Fruit fly (Drosophila melanogaster) whole organism, embryonic: ENCODE measurements around the gene CG9114.

ENCODE experiments used
- Abd-B ChIP-seq: fragments of 200-800 bp; sonication (Bioruptor generic); optimal IDR thresholded peaks from 2 replicates; lab custom pipeline; 2018; ENCODE audit warnings: missing biosample characterization, mild to moderate bottlenecking, missing genetic modification characterization, moderate library complexity
- B-H1 ChIP-seq: fragments of 200-800 bp; sonication (Bioruptor generic); IDR thresholded peaks from 3 replicates; pipeline ENCODE4 v1.3.6; 2022; ENCODE audit warnings: missing biosample characterization, missing genetic modification characterization
- CG10209 ChIP-seq: fragments of 200-800 bp; sonication (Bioruptor generic); optimal IDR thresholded peaks from 3 replicates; lab custom pipeline; 2017; ENCODE audit warnings: missing biosample characterization, mild to moderate bottlenecking, missing genetic modification characterization, missing genetic modification reagents
- CG10321 ChIP-seq: fragments of 200-800 bp; sonication (Bioruptor generic); IDR thresholded peaks from 2 replicates; pipeline ENCODE4 v1.3.6; 2022; ENCODE audit warnings: missing biosample characterization, missing genetic modification characterization
- CG12071 ChIP-seq: fragments of 200-800 bp; sonication (Bioruptor generic); optimal IDR thresholded peaks from 3 replicates; lab custom pipeline; 2018; ENCODE audit warnings: missing biosample characterization, mild to moderate bottlenecking, missing genetic modification characterization
- CG1233 ChIP-seq: fragments of 200-800 bp; sonication (Bioruptor generic); optimal IDR thresholded peaks from 4 replicates; lab custom pipeline; 2018; ENCODE audit warnings: missing biosample characterization, mild to moderate bottlenecking, missing genetic modification characterization
- CG12659 ChIP-seq: fragments of 200-800 bp; sonication (Bioruptor generic); optimal IDR thresholded peaks from 3 replicates; lab custom pipeline; 2017; ENCODE audit warnings: mild to moderate bottlenecking, missing biosample characterization, missing genetic modification reagents, missing genetic modification characterization
- CG12744 ChIP-seq: fragments of 200-800 bp; sonication (Bioruptor generic); optimal IDR thresholded peaks from 2 replicates; lab custom pipeline; 2016; ENCODE audit warnings: missing biosample characterization, missing genetic modification characterization
- CG15073 ChIP-seq: fragments of 200-800 bp; sonication (Bioruptor generic); optimal IDR thresholded peaks from 2 replicates; lab custom pipeline; 2016; ENCODE audit warnings: missing biosample characterization, missing genetic modification characterization
- CG17385 ChIP-seq: fragments of 200-800 bp; sonication (Bioruptor generic); optimal IDR thresholded peaks from 3 replicates; lab custom pipeline; 2018; ENCODE audit warnings: missing biosample characterization, mild to moderate bottlenecking, missing genetic modification characterization
- CG2116 ChIP-seq: fragments of 200-800 bp; sonication (Bioruptor generic); optimal IDR thresholded peaks from 3 replicates; lab custom pipeline; 2018; ENCODE audit warnings: missing biosample characterization, mild to moderate bottlenecking, missing genetic modification characterization
- CG2199 ChIP-seq: fragments of 200-800 bp; sonication (Bioruptor generic); IDR thresholded peaks from 3 replicates; pipeline ENCODE4 v1.3.6; 2022; ENCODE audit warnings: missing biosample characterization, missing genetic modification characterization
- CG2889 ChIP-seq: fragments of 200-800 bp; sonication (Bioruptor generic); IDR thresholded peaks from 3 replicates; pipeline ENCODE4 v1.3.6; 2022; ENCODE audit warnings: missing biosample characterization, missing genetic modification characterization
- CG32532 ChIP-seq: fragments of 200-800 bp; sonication (Bioruptor generic); IDR thresholded peaks from 2 replicates; pipeline ENCODE4 v1.3.6; 2022; ENCODE audit warnings: missing biosample characterization, missing genetic modification characterization
- CG32772 ChIP-seq: fragments of 200-800 bp; sonication (Bioruptor generic); IDR thresholded peaks from 2 replicates; pipeline ENCODE4 v1.3.6; 2022; ENCODE audit warnings: missing biosample characterization, missing genetic modification characterization
- CG34422 ChIP-seq: fragments of 200-800 bp; sonication (Bioruptor generic); IDR thresholded peaks from 3 replicates; pipeline ENCODE4 v1.3.6; 2022; ENCODE audit warnings: missing biosample characterization, missing genetic modification characterization
- CG4617 ChIP-seq: fragments of 200-800 bp; sonication (Bioruptor generic); optimal IDR thresholded peaks from 3 replicates; lab custom pipeline; 2016; ENCODE audit warnings: missing biosample characterization, missing genetic modification characterization, borderline replicate concordance
- CG6654 ChIP-seq: fragments of 200-800 bp; sonication (Bioruptor generic); optimal IDR thresholded peaks from 2 replicates; lab custom pipeline; 2017; ENCODE audit warnings: missing biosample characterization, mild to moderate bottlenecking, missing genetic modification characterization
- CG6765 ChIP-seq: fragments of 200-800 bp; sonication (Bioruptor generic); optimal IDR thresholded peaks from 3 replicates; lab custom pipeline; 2017; ENCODE audit warnings: missing biosample characterization, mild to moderate bottlenecking, missing genetic modification characterization
- CG7271 ChIP-seq: fragments of 200-800 bp; sonication (Bioruptor generic); optimal IDR thresholded peaks from 2 replicates; lab custom pipeline; 2018; ENCODE audit warnings: missing biosample characterization, mild to moderate bottlenecking, missing genetic modification characterization, moderate library complexity
- CG7357 ChIP-seq: fragments of 200-800 bp; sonication (Bioruptor generic); IDR thresholded peaks from 3 replicates; pipeline ENCODE4 v1.3.6; 2022; ENCODE audit warnings: missing biosample characterization, missing genetic modification characterization
- CG7745 ChIP-seq: fragments of 200-800 bp; sonication (Bioruptor generic); optimal IDR thresholded peaks from 2 replicates; lab custom pipeline; 2018; ENCODE audit warnings: missing biosample characterization, mild to moderate bottlenecking, missing genetic modification characterization, moderate library complexity
- Drgx ChIP-seq: fragments of 200-800 bp; sonication (Bioruptor generic); IDR thresholded peaks from 2 replicates; pipeline ENCODE4 v1.3.6; 2022; ENCODE audit warnings: missing biosample characterization, missing genetic modification characterization
- E2f1 ChIP-seq: fragments of 200-800 bp; sonication (Bioruptor generic); IDR thresholded peaks from 2 replicates; pipeline ENCODE4 v1.3.6; 2022; ENCODE audit warnings: missing biosample characterization, missing genetic modification characterization
- Ets65A ChIP-seq: fragments of 200-800 bp; sonication (Bioruptor generic); peaks from one replicate; lab custom pipeline; 2016; ENCODE audit warnings: missing biosample characterization, missing genetic modification characterization
- Ets97D ChIP-seq: fragments of 200-800 bp; sonication (Bioruptor generic); optimal IDR thresholded peaks from 3 replicates; lab custom pipeline; 2016; ENCODE audit warnings: missing biosample characterization, missing genetic modification characterization
- Med ChIP-seq: fragments of 200-800 bp; sonication (Bioruptor generic); peaks from one replicate; lab custom pipeline; 2016; ENCODE audit warnings: missing biosample characterization, missing genetic modification characterization, mild to moderate bottlenecking, inconsistent platforms, moderate library complexity
- Neu2 ChIP-seq: fragments of 200-800 bp; sonication (Bioruptor generic); optimal IDR thresholded peaks from 3 replicates; lab custom pipeline; 2016; ENCODE audit warnings: missing biosample characterization, missing genetic modification characterization, borderline replicate concordance
- NfI ChIP-seq: fragments of 200-800 bp; sonication (Bioruptor generic); optimal IDR thresholded peaks from 3 replicates; lab custom pipeline; 2018; ENCODE audit warnings: missing biosample characterization, mild to moderate bottlenecking, missing genetic modification characterization, moderate library complexity
- Pdp1 ChIP-seq, 2 experiments: fragments of 200-800 bp; sonication (Bioruptor generic); optimal IDR thresholded peaks; 3 replicates each; lab custom pipeline; 2016; ENCODE audit warnings: missing biosample characterization in 2 of 2, missing genetic modification characterization in 2 of 2, mild to moderate bottlenecking in 1 of 2, moderate library complexity in 1 of 2
- Poxn ChIP-seq: fragments of 200-800 bp; sonication (Bioruptor generic); IDR thresholded peaks from 2 replicates; pipeline ENCODE4 v1.3.6; 2022; ENCODE audit warnings: missing biosample characterization, missing genetic modification characterization
- Ravus ChIP-seq: fragments of 200-800 bp; sonication (Bioruptor generic); IDR thresholded peaks from 2 replicates; pipeline ENCODE4 v1.3.6; 2022; ENCODE audit warnings: missing biosample characterization, missing genetic modification characterization
- Scr ChIP-seq: fragments of 200-800 bp; sonication (Bioruptor generic); IDR thresholded peaks from 2 replicates; pipeline ENCODE4 v1.3.6; 2022; ENCODE audit warnings: missing biosample characterization, missing genetic modification characterization; ENCODE audit not compliant: partially characterized antibody
- Six4 ChIP-seq: fragments of 200-800 bp; sonication (Bioruptor generic); optimal IDR thresholded peaks from 2 replicates; lab custom pipeline; 2016; ENCODE audit warnings: missing biosample characterization, missing genetic modification characterization
- cato ChIP-seq: fragments of 200-800 bp; sonication (Bioruptor generic); optimal IDR thresholded peaks from 2 replicates; lab custom pipeline; 2016; ENCODE audit warnings: missing biosample characterization, missing genetic modification characterization, borderline replicate concordance
- cg ChIP-seq: fragments of 200-800 bp; sonication (Bioruptor generic); optimal IDR thresholded peaks from 3 replicates; lab custom pipeline; 2019; ENCODE audit warnings: missing biosample characterization, mild to moderate bottlenecking, missing genetic modification characterization, moderate library complexity
- chinmo ChIP-seq: fragments of 200-800 bp; sonication (Bioruptor generic); IDR thresholded peaks from 4 replicates; pipeline ENCODE4 v1.3.6; 2022; ENCODE audit warnings: missing biosample characterization, missing genetic modification characterization; ENCODE audit not compliant: partially characterized antibody
- chn ChIP-seq: fragments of 200-800 bp; sonication (Bioruptor generic); optimal IDR thresholded peaks from 2 replicates; lab custom pipeline; 2016; ENCODE audit warnings: missing biosample characterization, missing genetic modification characterization
- dm ChIP-seq: fragments of 200-800 bp; sonication (Bioruptor generic); optimal IDR thresholded peaks from 3 replicates; lab custom pipeline; 2016; ENCODE audit warnings: missing biosample characterization, missing genetic modification characterization
- fd64A ChIP-seq: fragments of 200-800 bp; sonication (Bioruptor generic); optimal IDR thresholded peaks from 3 replicates; lab custom pipeline; 2018; ENCODE audit warnings: missing biosample characterization, mild to moderate bottlenecking, missing genetic modification characterization
- fu2 ChIP-seq: fragments of 200-800 bp; sonication (Bioruptor generic); optimal IDR thresholded peaks from 2 replicates; lab custom pipeline; 2016; ENCODE audit warnings: missing biosample characterization, missing genetic modification characterization
- gt ChIP-seq: fragments of 200-800 bp; sonication (Bioruptor generic); IDR thresholded peaks from 2 replicates; pipeline ENCODE4 v1.3.6; 2022; ENCODE audit warnings: missing biosample characterization, missing genetic modification characterization
- hkb ChIP-seq, 2 experiments: fragments of 200-800 bp in 1 of 2; fragments of >200 bp in 1 of 2; sonication (Bioruptor generic) in 1 of 2; IDR thresholded peaks in 1 of 2; optimal IDR thresholded peaks in 1 of 2; 2 replicates each; pipeline versions ENCODE4 v1.3.6 to Lab custom; 2017 to 2022; ENCODE audit warnings: missing biosample characterization in 1 of 2, missing genetic modification characterization in 1 of 2
- ind ChIP-seq: fragments of 200-800 bp; sonication (Bioruptor generic); optimal IDR thresholded peaks from 3 replicates; lab custom pipeline; 2016; ENCODE audit warnings: missing biosample characterization, missing genetic modification characterization
- lbe ChIP-seq: fragments of 200-800 bp; sonication (Bioruptor generic); optimal IDR thresholded peaks from 2 replicates; lab custom pipeline; 2016; ENCODE audit warnings: missing biosample characterization, mild to moderate bottlenecking, missing genetic modification characterization
- odd ChIP-seq: fragments of 200-800 bp; sonication (Bioruptor generic); optimal IDR thresholded peaks from 2 replicates; lab custom pipeline; 2017; ENCODE audit warnings: missing biosample characterization, mild to moderate bottlenecking, missing genetic modification characterization
- p53 ChIP-seq: fragments of 200-800 bp; sonication (Bioruptor generic); optimal IDR thresholded peaks from 2 replicates; lab custom pipeline; 2016; ENCODE audit warnings: missing biosample characterization, missing genetic modification characterization
- row ChIP-seq: fragments of 200-800 bp; sonication (Bioruptor generic); IDR thresholded peaks from 3 replicates; pipeline ENCODE4 v1.3.6; 2022; ENCODE audit warnings: missing biosample characterization, missing genetic modification characterization
- sima ChIP-seq: fragments of 200-800 bp; sonication (Bioruptor generic); optimal IDR thresholded peaks from 2 replicates; lab custom pipeline; 2016; ENCODE audit warnings: missing biosample characterization, missing genetic modification characterization
- twi ChIP-seq: fragments of 200-800 bp; optimal IDR thresholded peaks from 2 replicates; lab custom pipeline; 2019; ENCODE audit warnings: missing biosample characterization, mild to moderate bottlenecking, missing genetic modification characterization, moderate library complexity
- wor ChIP-seq: fragments of 200-800 bp; sonication (Bioruptor generic); IDR thresholded peaks from 2 replicates; pipeline ENCODE4 v1.3.6; 2022; ENCODE audit warnings: missing biosample characterization, missing genetic modification characterization

The CG9114 gene

dm6 chrX:15320522-15320921 is 12.4 kb downstream of the CG9114 start:
- TF ChIP-seq B-H1 = no peak
- TF ChIP-seq Med (GFP tag; lab: Kevin White, UChicago) = peak; percentile 51
- no peak for TF ChIP-seq CG12744 (GFP tag; lab: Kevin White, UChicago)
- TF ChIP-seq Abd-B (GFP tag; lab: Kevin White, UChicago) = no peak
- TF ChIP-seq CG7745 (tag; lab: Kevin White, UChicago) = no peak
- TF ChIP-seq CG12071 (GFP tag; lab: Kevin White, UChicago) = no peak
- TF ChIP-seq ind (GFP tag; lab: Kevin White, UChicago) = no peak
- no peak for TF ChIP-seq row (GFP tag; lab: Robert Waterston, UW)
- no peak for TF ChIP-seq Six4 (GFP tag; lab: Kevin White, UChicago)
- TF ChIP-seq CG2199 = no peak
- no peak for TF ChIP-seq CG7271
- TF ChIP-seq Ets65A (GFP tag; lab: Kevin White, UChicago) = peak; percentile 6
- no peak for TF ChIP-seq p53 (GFP tag; lab: Kevin White, UChicago)
- peak; percentile 21 for TF ChIP-seq lbe (GFP tag; lab: Kevin White, UChicago)
- no peak for TF ChIP-seq CG32532
- TF ChIP-seq cg = peak; percentile 37
- no peak for TF ChIP-seq CG6654 (GFP tag; lab: Kevin White, UChicago)
- TF ChIP-seq Drgx (GFP tag; lab: Robert Waterston, UW) = peak; percentile 43; the same call in 1 of the 2 replicates
- TF ChIP-seq CG2116 (GFP tag; lab: Kevin White, UChicago) = peak; percentile 37
- peak; percentile 4 for TF ChIP-seq dm (GFP tag; lab: Kevin White, UChicago)
- no peak for TF ChIP-seq CG10209 (GFP tag; lab: Kevin White, UChicago)
- TF ChIP-seq chn (GFP tag; lab: Kevin White, UChicago) = no peak
- no peak for TF ChIP-seq fu2
- no peak for TF ChIP-seq CG1233 (GFP tag; lab: Kevin White, UChicago)
- TF ChIP-seq sima = no peak
- TF ChIP-seq odd (GFP tag; lab: Kevin White, UChicago) = no peak
- TF ChIP-seq CG6765 (GFP tag; lab: Kevin White, UChicago) = no peak
- TF ChIP-seq gt (GFP tag; lab: Robert Waterston, UW) = no peak
- TF ChIP-seq E2f1 (GFP tag; lab: Robert Waterston, UW) = no peak
- no peak for TF ChIP-seq twi (tag; lab: Kevin White, UChicago)
- no peak for TF ChIP-seq Poxn (GFP tag; lab: Robert Waterston, UW)
- TF ChIP-seq Pdp1 (GFP tag; optimal IDR thresholded peaks at IDR 0.05; lab: Kevin White, UChicago) = peak in 1 of 2 experiments; percentile 4
- TF ChIP-seq CG17385 (GFP tag; lab: Kevin White, UChicago) = peak; percentile 84
- TF ChIP-seq CG12659 (GFP tag; lab: Kevin White, UChicago) = no peak
- no peak for TF ChIP-seq Neu2 (GFP tag; lab: Kevin White, UChicago)
- no peak for TF ChIP-seq fd64A
- no peak for TF ChIP-seq CG15073
- no peak for TF ChIP-seq cato
- no peak for TF ChIP-seq CG10321 (GFP tag; lab: Robert Waterston, UW)
- TF ChIP-seq chinmo (GFP tag; lab: Robert Waterston, UW) = 0 out of 4 replicates have a peak, but pooled peaks have one; percentile 12
- TF ChIP-seq hkb (optimal IDR thresholded peaks at IDR 0.05; lab: Kevin White, UChicago) = no peak
- peak; percentile 35; the same call in 1 of the 2 replicates for TF ChIP-seq hkb (GFP tag; IDR thresholded peaks at IDR 0.05; lab: Robert Waterston, UW)
- TF ChIP-seq Scr (GFP tag; lab: Robert Waterston, UW) = no peak
- peak; percentile 11 for TF ChIP-seq Ets97D
- TF ChIP-seq CG32772 (GFP tag; lab: Robert Waterston, UW) = peak; percentile 44; the same call in 1 of the 2 replicates
- TF ChIP-seq CG34422 (GFP tag; lab: Robert Waterston, UW) = no peak
- no peak for TF ChIP-seq Ravus
- TF ChIP-seq wor = no peak
- no peak for TF ChIP-seq NfI (GFP tag; lab: Kevin White, UChicago)
- no peak for TF ChIP-seq CG7357 (GFP tag; lab: Robert Waterston, UW)
- TF ChIP-seq CG4617 (GFP tag; lab: Kevin White, UChicago) = no peak
- no peak for TF ChIP-seq CG2889
